Fruit fly (Drosophila melanogaster) Kc167 (cell line): Measurements from ENCODE around the gene LanB1.

Experiments used
- Myc ChIP-seq: fragments of >200 bp; optimal IDR thresholded peaks from 2 replicates; lab custom pipeline; 2017; ENCODE audit warnings: missing external identifiers
- Sin3A ChIP-seq: fragments of >200 bp; optimal IDR thresholded peaks from 2 replicates; lab custom pipeline; 2018; ENCODE audit warnings: missing external identifiers
- h ChIP-seq: fragments of >200 bp; optimal IDR thresholded peaks from 3 replicates; lab custom pipeline; 2018; ENCODE audit warnings: missing external identifiers
- insv ChIP-seq: fragments of >200 bp; optimal IDR thresholded peaks from 3 replicates; lab custom pipeline; 2018; ENCODE audit warnings: missing external identifiers
- psq ChIP-seq: fragments of >200 bp; optimal IDR thresholded peaks from 2 replicates; lab custom pipeline; 2017; ENCODE audit warnings: missing external identifiers
- ttk ChIP-seq: sonication (Bioruptor generic); optimal IDR thresholded peaks from 2 replicates; lab custom pipeline; 2017; ENCODE audit warnings: missing external identifiers

LanB1 gene

DNA sequence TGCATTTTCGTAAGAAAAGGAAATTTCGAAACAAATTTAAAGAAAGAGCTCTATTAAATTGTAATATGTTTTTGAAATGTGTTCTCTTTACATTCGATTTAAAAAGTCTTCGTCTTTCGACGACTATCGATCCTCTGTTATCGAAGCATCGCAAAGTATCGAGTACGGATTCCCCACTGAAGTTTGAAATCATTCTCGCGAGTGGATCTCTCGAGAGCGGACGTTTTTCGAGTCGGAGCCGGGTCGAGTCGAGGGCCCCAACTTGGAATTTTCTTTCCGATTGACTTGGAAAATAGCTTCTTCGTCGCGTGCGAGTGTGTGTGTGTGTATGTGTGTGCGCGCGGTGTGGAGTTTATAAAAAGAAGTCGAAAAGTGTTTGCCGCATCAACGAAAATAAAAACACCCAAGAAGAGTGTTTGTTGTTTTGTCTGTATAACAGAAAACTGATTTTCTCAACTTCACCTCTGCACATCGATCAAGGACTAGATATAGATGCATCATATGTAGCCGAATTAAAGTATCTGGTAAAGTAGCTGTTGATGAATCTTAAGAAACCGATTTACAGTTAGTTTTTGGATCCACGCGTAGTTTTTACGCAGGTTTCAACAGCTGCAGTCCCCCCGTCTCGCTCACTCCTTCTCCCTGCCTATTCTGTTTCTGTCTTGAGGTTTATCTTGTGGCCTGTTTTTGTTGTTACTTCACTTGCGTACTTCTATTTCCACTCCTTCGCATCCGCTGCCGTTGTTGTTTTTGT lies at the start of gene LanB1:
LanB1 (plus strand) TSS at position 190 of the 754 bp plus-strand sequence.
- TF ChIP-seq insv (lab: Kevin White, UChicago) (no peak), ttk (lab: Kevin White, UChicago) (no peak), Sin3A (lab: Kevin White, UChicago) (no peak), psq (no peak), Myc (no peak), h (lab: Kevin White, UChicago) (no peak)

DNA sequence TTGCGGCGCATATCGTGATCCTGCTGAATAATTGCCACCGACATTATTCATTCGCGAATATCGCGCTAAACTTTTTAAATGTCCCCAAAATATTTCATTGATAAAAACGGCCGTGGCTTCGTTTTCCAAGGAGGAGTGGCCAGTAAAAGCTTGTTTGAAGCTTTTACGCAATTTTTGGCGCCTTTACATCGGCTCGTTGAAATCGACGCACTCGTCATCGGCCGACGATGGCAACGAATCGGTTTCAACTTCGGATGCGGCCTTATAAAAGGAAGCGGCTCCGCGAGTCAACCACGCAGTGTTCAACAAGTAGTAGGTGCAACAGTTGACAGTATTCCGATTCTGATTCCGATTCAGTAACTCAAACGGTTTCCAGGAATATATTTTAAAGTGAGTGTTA lies 43.9 kb upstream of the LanB1 start, which contains the start of gene CG7191:
CG7191 (plus strand) TSS at position 301 of the 400 bp plus-strand sequence.
- no peak for TF ChIP-seq psq
- TF ChIP-seq insv (lab: Kevin White, UChicago) = no peak
- TF ChIP-seq Sin3A (lab: Kevin White, UChicago) = no peak
- no peak for TF ChIP-seq ttk (lab: Kevin White, UChicago)
- TF ChIP-seq h (lab: Kevin White, UChicago) = no peak
- no peak for TF ChIP-seq Myc

DNA sequence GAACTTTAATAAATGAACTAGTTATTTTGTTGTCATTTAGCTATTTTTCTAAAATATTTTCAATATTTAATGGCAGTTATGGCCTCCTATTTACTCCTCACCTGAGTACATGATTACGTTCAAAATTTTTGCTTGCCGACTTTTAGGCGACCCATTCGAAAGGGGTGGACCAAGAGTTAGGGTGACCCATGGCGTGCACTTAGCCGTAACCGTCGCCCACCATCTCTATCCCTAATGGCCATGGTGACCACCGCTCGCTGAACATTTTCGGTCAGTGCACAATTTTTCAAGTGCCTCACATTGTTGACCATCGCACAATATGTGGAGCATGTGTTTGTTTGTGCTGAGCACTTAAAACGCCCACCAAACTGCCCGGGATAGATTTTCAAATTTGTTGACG lies 39.3 kb upstream of the LanB1 start:
- TF ChIP-seq ttk (lab: Kevin White, UChicago) = no peak
- TF ChIP-seq insv (lab: Kevin White, UChicago) = no peak
- no peak for TF ChIP-seq h (lab: Kevin White, UChicago)
- no peak for TF ChIP-seq psq
- no peak for TF ChIP-seq Sin3A (lab: Kevin White, UChicago)
- TF ChIP-seq Myc = no peak

DNA sequence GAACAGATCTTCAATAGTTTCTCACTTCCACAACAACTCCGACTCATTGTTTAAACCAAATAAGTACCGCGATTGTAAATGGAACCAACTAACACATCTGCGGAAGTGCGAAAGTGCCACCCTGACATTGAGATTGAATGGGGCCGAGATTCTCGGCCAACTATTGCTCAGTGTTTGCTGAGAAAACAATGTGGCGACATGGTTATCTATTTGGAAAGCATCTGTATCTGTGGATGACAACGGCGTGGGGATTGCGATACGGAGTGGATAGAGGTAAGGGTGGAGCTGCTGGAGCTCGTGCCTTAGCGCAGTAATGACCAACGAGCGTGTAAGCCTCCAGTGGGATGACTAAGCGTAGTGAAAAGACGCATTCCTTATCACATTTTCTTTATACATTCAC lies 36.0 kb upstream of the LanB1 start:
- TF ChIP-seq ttk (lab: Kevin White, UChicago) (no peak), Sin3A (lab: Kevin White, UChicago) (no peak), insv (lab: Kevin White, UChicago) (no peak), h (lab: Kevin White, UChicago) (no peak), Myc (no peak), psq (no peak)

DNA sequence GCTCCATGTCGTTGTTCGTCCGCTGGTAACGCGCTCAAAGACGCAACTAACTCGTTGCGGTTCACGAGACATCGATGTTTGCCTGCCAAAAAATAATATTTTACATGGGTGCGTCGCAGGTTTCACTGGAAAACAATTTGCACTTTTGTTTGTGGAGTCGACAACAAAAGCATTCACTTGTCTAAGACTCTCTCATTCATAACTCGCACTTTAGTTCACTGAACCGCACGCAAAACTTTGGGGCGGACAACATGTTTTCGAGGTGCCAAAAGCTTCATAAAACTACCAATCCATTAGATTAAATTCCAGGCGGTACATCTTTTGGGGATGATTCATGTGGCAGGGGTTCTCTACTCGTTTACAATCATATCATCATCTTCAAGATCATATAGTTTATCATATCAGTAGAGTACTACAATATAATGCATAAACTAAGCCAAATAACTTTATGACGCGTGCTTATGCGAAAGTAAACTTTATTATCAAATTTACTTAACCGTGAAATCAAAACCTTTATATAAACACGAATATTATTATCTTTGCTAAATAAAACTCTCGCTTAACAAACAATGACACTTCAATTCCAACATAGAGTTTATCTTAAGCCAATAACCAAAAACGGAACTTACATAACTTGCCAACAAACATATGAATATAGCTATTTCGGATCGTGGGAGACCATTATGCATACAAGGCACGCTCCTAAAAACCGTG lies 33.1 kb upstream of the LanB1 start, which contains the start of gene CG7179:
CG7179 (minus strand) TSS at position 51 of the 714 bp plus-strand sequence.
- no peak for TF ChIP-seq ttk (lab: Kevin White, UChicago)

DNA sequence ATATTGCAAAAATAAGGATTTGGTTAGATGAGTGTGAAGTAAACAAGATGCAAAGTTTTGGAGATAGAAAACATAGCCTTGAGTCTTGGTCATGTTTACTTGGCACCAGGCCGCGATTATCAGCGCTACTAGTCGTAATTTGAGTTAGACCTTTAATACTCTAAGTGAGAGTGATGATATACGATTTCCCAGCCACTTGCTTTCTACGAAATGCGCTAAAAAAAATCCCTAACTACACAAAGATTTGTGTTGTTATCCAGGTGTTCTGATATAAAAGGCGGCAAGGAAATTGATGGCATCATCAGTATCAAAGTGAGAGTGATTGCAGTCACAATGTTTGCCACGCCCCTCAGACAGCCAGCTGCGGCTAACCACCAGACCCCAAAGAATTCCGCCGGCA lies 31.5 kb upstream of the LanB1 start, which contains the start of gene Uro:
Uro (plus strand) TSS at position 301 of the 400 bp plus-strand sequence.
- TF ChIP-seq psq (no peak), ttk (lab: Kevin White, UChicago) (no peak), insv (lab: Kevin White, UChicago) (no peak), Sin3A (lab: Kevin White, UChicago) (no peak), Myc (no peak), h (lab: Kevin White, UChicago) (no peak)

DNA sequence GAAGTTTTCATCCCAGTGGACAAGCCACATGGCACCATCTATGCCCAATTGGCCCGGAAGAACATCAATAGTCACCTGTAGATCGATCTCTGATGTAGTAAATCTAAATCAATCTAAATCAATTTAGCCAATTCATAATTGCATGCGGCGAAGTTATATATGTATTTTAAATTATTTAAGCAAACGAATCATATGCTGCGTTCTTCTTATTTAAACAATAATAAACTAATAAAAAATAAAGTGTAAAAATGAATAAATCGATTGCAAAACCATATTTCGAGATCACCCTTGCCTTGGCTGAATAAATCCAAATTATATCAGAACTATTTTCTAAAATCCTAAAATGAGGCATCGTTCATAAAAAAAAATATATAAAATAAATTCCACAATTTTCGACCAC lies 30.1 kb upstream of the LanB1 start, which contains the start of gene CG7164:
CG7164 (plus strand) TSS at position 301 of the 400 bp plus-strand sequence.
- TF ChIP-seq insv (lab: Kevin White, UChicago) (no peak), psq (no peak), Myc (no peak), ttk (lab: Kevin White, UChicago) (no peak), h (lab: Kevin White, UChicago) (no peak), Sin3A (lab: Kevin White, UChicago) (no peak)

DNA sequence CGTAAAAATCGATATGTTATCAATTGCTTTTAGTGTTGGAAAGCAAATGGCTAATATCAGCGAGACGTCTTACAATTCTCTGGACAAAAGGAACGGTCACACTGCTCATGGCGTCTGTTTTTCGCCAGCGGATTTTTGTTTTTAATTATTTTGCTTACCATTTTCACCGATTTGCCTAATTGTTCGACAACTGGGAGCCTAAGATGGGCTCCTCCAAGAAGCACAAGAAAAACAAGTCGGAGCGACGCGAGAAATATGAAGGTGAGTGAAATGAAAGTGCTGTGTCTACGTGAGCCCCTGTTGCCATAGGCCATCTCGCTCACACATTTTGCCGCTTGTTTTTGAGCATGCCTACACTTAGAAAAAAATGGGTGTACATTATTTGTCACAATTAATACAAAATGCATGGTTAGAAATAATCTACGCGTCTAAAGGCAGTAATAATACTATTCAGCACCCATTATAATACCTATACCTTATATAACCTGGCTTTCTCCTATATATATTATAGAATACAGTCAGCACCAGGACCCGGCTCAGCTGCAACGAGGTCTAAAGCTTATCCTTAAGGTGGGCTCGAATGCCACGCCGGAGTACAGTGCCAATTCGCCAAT lies 28.3 kb upstream of the LanB1 start, which contains the start of gene Brd7-9:
Brd7-9 (plus strand) TSS at position 78 of the 614 bp plus-strand sequence.
- TF ChIP-seq insv (lab: Kevin White, UChicago) = no peak
- TF ChIP-seq psq = no peak
- no peak for TF ChIP-seq ttk (lab: Kevin White, UChicago)
- no peak for TF ChIP-seq Myc
- TF ChIP-seq Sin3A (lab: Kevin White, UChicago) = no peak
- no peak for TF ChIP-seq h (lab: Kevin White, UChicago)

DNA sequence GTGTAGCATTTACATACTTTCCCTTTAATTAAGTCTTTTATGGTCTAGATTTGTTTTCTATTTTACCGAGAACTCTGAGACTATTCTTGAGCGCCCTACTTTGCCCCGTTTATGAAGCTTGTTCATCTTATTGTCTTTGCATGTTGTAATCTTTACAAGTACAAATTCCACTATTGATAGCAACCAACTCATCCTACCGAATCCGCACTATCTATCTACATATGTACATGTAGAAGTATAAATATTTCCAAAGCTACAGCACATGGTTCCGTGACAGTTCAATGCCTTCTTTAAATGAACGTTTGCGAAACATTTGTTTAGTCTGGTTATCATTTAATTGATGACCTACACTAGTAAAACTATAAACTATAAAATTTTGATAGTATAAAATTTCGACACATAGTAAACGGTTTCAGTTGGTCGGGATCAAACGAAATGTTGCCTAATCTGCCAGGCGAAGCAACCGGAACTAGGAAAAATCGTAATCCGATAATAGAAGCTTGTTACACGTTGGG lies 22.2 kb upstream of the LanB1 start:
- no peak for TF ChIP-seq insv (lab: Kevin White, UChicago)
- no peak for TF ChIP-seq Myc
- no peak for TF ChIP-seq Sin3A (lab: Kevin White, UChicago)
- no peak for TF ChIP-seq ttk (lab: Kevin White, UChicago)
- TF ChIP-seq psq = no peak
- no peak for TF ChIP-seq h (lab: Kevin White, UChicago)

DNA sequence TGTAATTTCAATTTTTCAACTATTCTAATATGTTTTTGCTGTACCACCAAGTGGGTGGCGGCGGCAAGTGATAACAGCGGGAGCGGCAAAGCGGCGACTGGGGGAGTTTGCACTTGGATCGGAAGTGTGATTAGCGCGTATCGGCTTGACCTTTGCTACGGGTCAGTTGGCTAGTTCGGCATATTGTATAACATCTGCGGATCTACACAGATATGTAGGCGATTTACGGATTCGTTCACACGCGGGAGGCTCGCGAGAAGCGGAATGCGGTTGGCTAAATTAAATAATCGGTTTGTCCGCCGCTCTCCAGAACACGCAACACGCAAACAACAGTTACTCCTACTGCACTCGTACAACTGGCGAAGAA lies 21.2 kb upstream of the LanB1 start:
- TF ChIP-seq psq = no peak
- no peak for TF ChIP-seq insv (lab: Kevin White, UChicago)
- no peak for TF ChIP-seq Sin3A (lab: Kevin White, UChicago)
- TF ChIP-seq ttk (lab: Kevin White, UChicago) = no peak
- TF ChIP-seq Myc = no peak
- TF ChIP-seq h (lab: Kevin White, UChicago) = no peak

DNA sequence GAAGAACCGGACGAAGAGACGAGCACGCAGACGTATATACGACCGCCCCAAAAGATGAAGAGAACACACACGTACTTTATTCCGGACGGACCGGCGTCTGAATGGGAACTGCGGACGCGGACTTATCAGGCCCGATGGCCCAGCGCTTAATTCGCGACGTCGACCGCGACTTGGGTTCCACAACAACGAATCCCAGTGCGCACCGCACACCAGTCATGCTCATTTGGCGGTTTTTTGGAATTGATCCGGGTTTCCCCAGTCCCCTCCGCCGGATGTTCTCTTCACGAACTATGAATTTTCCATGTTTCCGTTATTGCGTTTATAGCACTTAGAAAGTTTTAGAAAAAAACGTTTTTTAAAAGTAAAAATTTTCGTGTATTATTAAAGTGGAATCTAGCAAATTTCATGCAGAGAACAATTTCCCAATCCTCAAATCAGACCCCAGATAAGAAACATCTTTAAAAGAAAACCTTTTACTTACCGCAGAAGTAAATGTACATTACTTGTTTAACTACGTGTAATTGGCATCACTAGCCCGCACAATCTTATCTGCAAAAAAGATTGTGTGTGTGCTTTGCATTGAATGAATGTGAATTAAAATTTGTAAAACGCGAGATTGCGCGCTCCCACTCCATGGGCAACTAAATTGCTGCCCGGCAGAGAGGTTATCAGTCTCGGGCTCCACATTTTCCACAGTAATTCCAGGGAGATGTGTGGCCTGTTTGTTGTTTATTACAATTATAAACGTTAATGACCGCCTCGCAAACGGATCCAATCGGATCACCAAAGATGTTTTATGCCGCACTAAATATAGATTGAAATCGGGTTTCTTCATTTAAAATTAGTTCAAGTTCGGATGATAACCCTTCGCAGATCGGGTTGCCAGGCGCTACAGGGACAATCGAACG lies 20.5 kb upstream of the LanB1 start, which contains the start of gene CG7149:
CG7149 (minus strand) TSS at position 110 of the 908 bp plus-strand sequence.
- TF ChIP-seq ttk (lab: Kevin White, UChicago) (no peak), psq (no peak), Sin3A (lab: Kevin White, UChicago) (no peak), insv (lab: Kevin White, UChicago) (no peak), h (lab: Kevin White, UChicago) (no peak), Myc (no peak)
